Fruit fly (Drosophila melanogaster): Measurements from ENCODE around the gene CG12111.

The CG12111 gene

dm6 chrX:8558762-8559172 lies 12.0 kb downstream of the CG12111 start, which contains the start of gene IntS4 (continued):
- no peak for TF ChIP-seq sc (optimal IDR thresholded peaks at IDR 0.05)
- TF ChIP-seq sc (GFP tag; optimal IDR thresholded peaks at IDR 0.05) = peak; percentile 24
- TF ChIP-seq tx (GFP tag; optimal IDR thresholded peaks at IDR 0.05) = no peak
- TF ChIP-seq ham (GFP tag; IDR thresholded peaks at IDR 0.05) = no peak
- no peak for TF ChIP-seq CG1792 (GFP tag; optimal IDR thresholded peaks at IDR 0.05)
- TF ChIP-seq CG6689 (GFP tag; IDR thresholded peaks at IDR 0.05) = peak; percentile 55
- no peak for TF ChIP-seq Tbp (GFP tag; optimal IDR thresholded peaks at IDR 0.05)
- peak; percentile 77 for TF ChIP-seq lilli (GFP tag; optimal IDR thresholded peaks at IDR 0.05)
- peak; percentile 34 for TF ChIP-seq stwl (tag; optimal IDR thresholded peaks at IDR 0.05)
- TF ChIP-seq sima (GFP tag; optimal IDR thresholded peaks at IDR 0.05) = no peak
- TF ChIP-seq repo (GFP tag; optimal IDR thresholded peaks at IDR 0.05) = no peak
- peak; percentile 65 for TF ChIP-seq CG12659 (GFP tag; optimal IDR thresholded peaks at IDR 0.05)
- TF ChIP-seq C15 (GFP tag; IDR thresholded peaks at IDR 0.05) = no peak
- TF ChIP-seq CG3407 (GFP tag; optimal IDR thresholded peaks at IDR 0.05) = peak; percentile 12
- no peak for TF ChIP-seq CG2889 (GFP tag; IDR thresholded peaks at IDR 0.05)
- TF ChIP-seq Ada2b (GFP tag; IDR thresholded peaks at IDR 0.05) = peak; percentile 58
- TF ChIP-seq CG3065 (GFP tag; optimal IDR thresholded peaks at IDR 0.05) = no peak
- TF ChIP-seq Six4 (GFP tag; optimal IDR thresholded peaks at IDR 0.05) = peak; percentile 20
- TF ChIP-seq inv (GFP tag; IDR thresholded peaks at IDR 0.05; ENCODE audit: partially characterized antibody) = peak; percentile 94
- peak; percentile 68 for TF ChIP-seq CG10267 (tag; optimal IDR thresholded peaks at IDR 0.05)
- TF ChIP-seq Dref (GFP tag; IDR thresholded peaks at IDR 0.05) = peak; percentile 69
- TF ChIP-seq CG14441 (GFP tag; IDR thresholded peaks at IDR 0.05) = peak; percentile 68
- TF ChIP-seq Atf-2 (GFP tag; optimal IDR thresholded peaks at IDR 0.05) = no peak
- peak; percentile 59; the same call in 1 of the 3 replicates for TF ChIP-seq ken (GFP tag; IDR thresholded peaks at IDR 0.05)
- peak; percentile 56 for TF ChIP-seq Drgx (GFP tag; IDR thresholded peaks at IDR 0.05)
- TF ChIP-seq CG17328 (GFP tag; IDR thresholded peaks at IDR 0.05) = peak; percentile 55
- no peak for TF ChIP-seq Oaz (GFP tag; IDR thresholded peaks at IDR 0.05)
- TF ChIP-seq CG12219 (GFP tag; optimal IDR thresholded peaks at IDR 0.05) = no peak
- peak; percentile 42 for TF ChIP-seq CG13123 (GFP tag; optimal IDR thresholded peaks at IDR 0.05)
- TF ChIP-seq sisA (GFP tag; IDR thresholded peaks at IDR 0.05) = peak; percentile 39; the same call in 1 of the 2 replicates
- TF ChIP-seq tgo (GFP tag; IDR thresholded peaks at IDR 0.05) = peak; percentile 53
- no peak for TF ChIP-seq trh (GFP tag; optimal IDR thresholded peaks at IDR 0.05)
- TF ChIP-seq schlank (tag; optimal IDR thresholded peaks at IDR 0.05) = no peak
- no peak for TF ChIP-seq Kr (GFP tag; optimal IDR thresholded peaks at IDR 0.05)
- TF ChIP-seq CG12391 (tag; optimal IDR thresholded peaks at IDR 0.05) = peak; percentile 75
- no peak for TF ChIP-seq disco-r (GFP tag; optimal IDR thresholded peaks at IDR 0.05)
- peak; percentile 37 for TF ChIP-seq CG4820 (GFP tag; optimal IDR thresholded peaks at IDR 0.05)
- TF ChIP-seq CG3847 (GFP tag; IDR thresholded peaks at IDR 0.05) = peak; percentile 59
- TF ChIP-seq ara (GFP tag; IDR thresholded peaks at IDR 0.05) = peak; percentile 48; the same call in 1 of the 2 replicates
- TF ChIP-seq grn (GFP tag; optimal IDR thresholded peaks at IDR 0.05) = no peak
- TF ChIP-seq CG4328 (GFP tag; optimal IDR thresholded peaks at IDR 0.05) = peak; percentile 52
- TF ChIP-seq E2f1 (GFP tag; IDR thresholded peaks at IDR 0.05) = peak; percentile 64
- TF ChIP-seq ftz-f1 (GFP tag; optimal IDR thresholded peaks at IDR 0.05) = peak; percentile 56
- no peak for TF ChIP-seq br (optimal IDR thresholded peaks at IDR 0.05)
- no peak for TF ChIP-seq H15 (GFP tag; IDR thresholded peaks at IDR 0.05)
- TF ChIP-seq croc (GFP tag; conservative IDR thresholded peaks at IDR 0.05) = no peak
- peak in 1 of 2 experiments; percentile 9 for TF ChIP-seq chif (GFP tag; optimal IDR thresholded peaks at IDR 0.05)
- TF ChIP-seq Ravus (GFP tag; IDR thresholded peaks at IDR 0.05) = no peak
- TF ChIP-seq kni (GFP tag; optimal IDR thresholded peaks at IDR 0.05) = peak; percentile 4
- TF ChIP-seq sens-2 (GFP tag; IDR thresholded peaks at IDR 0.05) = no peak
- TF ChIP-seq CG30403 (GFP tag; optimal IDR thresholded peaks at IDR 0.05) = peak; percentile 73
- peak; percentile 50 for TF ChIP-seq unpg (GFP tag; optimal IDR thresholded peaks at IDR 0.05)
- TF ChIP-seq PHDP (tag; optimal IDR thresholded peaks at IDR 0.05) = peak; percentile 44
- peak; percentile 13 for TF ChIP-seq CG10462 (GFP tag; optimal IDR thresholded peaks at IDR 0.05)

Measured in whole organism, embryonic.